Worm (Caenorhabditis elegans) whole organism, young adult: ENCODE measurements around the gene fbxa-42.

ENCODE experiments used
- F52B5.7 ChIP-seq: sonication (generic microtip); optimal IDR thresholded peaks from 2 replicates; lab custom pipeline; 2016; ENCODE audit warnings: mild to moderate bottlenecking, missing genetic modification characterization, missing compliant biosample characterization
- ama-1 ChIP-seq, 3 experiments: fragments of 150-350 bp in 1 of 3; sonication (generic microtip) in 2 of 3; optimal IDR thresholded peaks; 2 replicates each; lab custom pipeline; 2014 to 2018; ENCODE audit warnings: missing biosample characterization in 2 of 3, missing genetic modification characterization in 2 of 3, missing genetic modification reagents in 2 of 3
- athp-1 ChIP-seq: sonication (generic microtip); optimal IDR thresholded peaks from 2 replicates; lab custom pipeline; 2017; ENCODE audit warnings: mild to moderate bottlenecking, missing genetic modification characterization, missing compliant biosample characterization
- ceh-27 ChIP-seq: fragments of 200-800 bp; sonication (Bioruptor generic); optimal IDR thresholded peaks from 2 replicates; lab custom pipeline; 2018; ENCODE audit warnings: mild to moderate bottlenecking, missing genetic modification characterization, moderate library complexity, missing compliant biosample characterization
- chd-7 ChIP-seq: sonication (generic microtip); optimal IDR thresholded peaks from 2 replicates; lab custom pipeline; 2016; ENCODE audit warnings: mild to moderate bottlenecking, missing genetic modification characterization, moderate library complexity, missing compliant biosample characterization
- dpff-1 ChIP-seq: sonication (generic microtip); optimal IDR thresholded peaks from 2 replicates; lab custom pipeline; 2017; ENCODE audit warnings: mild to moderate bottlenecking, missing genetic modification characterization, missing compliant biosample characterization
- egl-44 ChIP-seq: fragments of 200-800 bp; sonication (Bioruptor generic); IDR thresholded peaks from 2 replicates; pipeline ENCODE4 v1.3.6; 2022; ENCODE audit warnings: missing genetic modification reagents, missing genetic modification characterization, missing compliant biosample characterization
- hsf-1 ChIP-seq: fragments of 200-800 bp; sonication (Bioruptor generic); IDR thresholded peaks from 2 replicates; pipeline ENCODE4 v1.3.6; 2022; ENCODE audit warnings: missing genetic modification reagents, missing genetic modification characterization, missing compliant biosample characterization
- let-526 ChIP-seq: fragments of 200-800 bp; sonication (Bioruptor generic); IDR thresholded peaks from 2 replicates; pipeline ENCODE4 v1.3.6; 2022; ENCODE audit warnings: missing genetic modification reagents, missing genetic modification characterization, missing compliant biosample characterization
- nfyb-1 ChIP-seq: fragments of 200-800 bp; sonication (Bioruptor generic); IDR thresholded peaks from 2 replicates; pipeline ENCODE4 v1.3.6; 2022; ENCODE audit warnings: missing genetic modification reagents, missing genetic modification characterization, missing compliant biosample characterization
- snpc-3.4 ChIP-seq: sonication (generic microtip); optimal IDR thresholded peaks from 2 replicates; lab custom pipeline; 2017; ENCODE audit warnings: missing genetic modification characterization, mild to moderate bottlenecking, missing compliant biosample characterization, antibody characterized with exemption, moderate library complexity, missing genotype, missing genetic modification reagents
- tbx-9 ChIP-seq: sonication (generic microtip); optimal IDR thresholded peaks from 2 replicates; lab custom pipeline; 2016; ENCODE audit warnings: borderline replicate concordance, missing genetic modification characterization, inconsistent platforms, missing compliant biosample characterization

DNA sequence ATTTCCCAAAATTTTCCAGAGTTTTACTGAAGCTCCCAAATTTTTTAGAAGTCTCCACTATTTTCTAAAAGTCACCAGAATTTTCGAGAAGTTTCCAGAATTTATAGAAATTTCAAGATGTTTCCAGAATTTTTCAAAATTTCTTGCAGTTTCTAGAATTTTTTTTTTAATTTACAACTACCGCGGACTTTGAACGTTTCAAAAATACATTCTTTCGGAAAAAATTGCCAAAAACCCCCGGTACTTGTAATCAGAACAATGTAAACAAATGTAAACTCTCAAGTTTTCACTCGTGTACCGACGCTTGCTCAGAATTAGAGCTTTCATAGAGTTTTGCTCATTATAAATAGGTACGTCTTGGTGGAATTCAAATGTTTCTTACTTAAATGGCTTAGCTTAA lies 11.5 kb upstream of the fbxa-42 start, which contains the start of gene fbxa-39:
- no peak for TF ChIP-seq egl-44
- no peak for TF ChIP-seq ama-1 (optimal IDR thresholded peaks at IDR 0.05; lab: Kevin White, UChicago)
- no peak for TF ChIP-seq ama-1 (GFP tag; optimal IDR thresholded peaks at IDR 0.05; lab: Kevin White, UChicago)
- no peak for TF ChIP-seq athp-1 (tag; lab: Kevin White, UChicago)
- no peak for TF ChIP-seq dpff-1
- TF ChIP-seq ceh-27, result no peak
- TF ChIP-seq hsf-1 (GFP tag; lab: Robert Waterston, UW), result no peak
- no peak for TF ChIP-seq snpc-3.4 (tag; lab: Kevin White, UChicago)
- TF ChIP-seq let-526 (GFP tag; lab: Robert Waterston, UW), result no peak
- no peak for TF ChIP-seq nfyb-1 (GFP tag; lab: Robert Waterston, UW)
- no peak for TF ChIP-seq F52B5.7 (tag; lab: Kevin White, UChicago)
- no peak for TF ChIP-seq tbx-9 (tag; lab: Kevin White, UChicago)
- no peak for TF ChIP-seq chd-7
